Worm (Caenorhabditis elegans) whole organism, L1 larva: ENCODE data around the gene B0416.10.

Experiments used
- C04F5.9 ChIP-seq: sonication (generic microtip); optimal IDR thresholded peaks from 2 replicates; lab custom pipeline; 2016; ENCODE audit warnings: missing genetic modification characterization, missing compliant biosample characterization
- C16A3.4 ChIP-seq: fragments of 150-350 bp; optimal IDR thresholded peaks from 2 replicates; lab custom pipeline; 2014; ENCODE audit warnings: missing biosample characterization, missing genetic modification characterization
- C34B4.2 ChIP-seq: sonication (generic microtip); optimal IDR thresholded peaks from 2 replicates; lab custom pipeline; 2017; ENCODE audit warnings: mild to moderate bottlenecking, missing genetic modification characterization, missing compliant biosample characterization
- aha-1 ChIP-seq: fragments of 150-350 bp; optimal IDR thresholded peaks from 2 replicates; lab custom pipeline; 2014; ENCODE audit warnings: missing biosample characterization, missing genetic modification characterization
- aly-2 ChIP-seq: fragments of 150-350 bp; optimal IDR thresholded peaks from 2 replicates; lab custom pipeline; 2014; ENCODE audit warnings: missing biosample characterization, missing genetic modification characterization
- ama-1 ChIP-seq: fragments of 150-350 bp; optimal IDR thresholded peaks from 2 replicates; lab custom pipeline; 2014
- blmp-1 ChIP-seq: fragments of 150-350 bp; optimal IDR thresholded peaks from 2 replicates; lab custom pipeline; 2014; ENCODE audit warnings: missing biosample characterization, missing genetic modification characterization
- ceh-8 ChIP-seq: fragments of 200-800 bp; sonication (Bioruptor generic); optimal IDR thresholded peaks from 2 replicates; lab custom pipeline; 2018; ENCODE audit warnings: mild to moderate bottlenecking, missing genetic modification characterization, moderate library complexity, missing compliant biosample characterization
- dpl-1 ChIP-seq, 3 experiments: fragments of 150-350 bp in 2 of 3; sonication (generic microtip) in 1 of 3; optimal IDR thresholded peaks; 2 replicates each; lab custom pipeline; 2014 to 2017; ENCODE audit warnings: missing biosample characterization in 3 of 3, missing genetic modification characterization in 3 of 3, missing genetic modification reagents in 3 of 3
- dsc-1 ChIP-seq: sonication (generic microtip); optimal IDR thresholded peaks from 2 replicates; lab custom pipeline; 2016; ENCODE audit warnings: mild to moderate bottlenecking, missing genetic modification characterization, missing compliant biosample characterization
- efl-3 ChIP-seq: fragments of 200-800 bp; sonication (Bioruptor generic); optimal IDR thresholded peaks from 2 replicates; lab custom pipeline; 2018; ENCODE audit warnings: mild to moderate bottlenecking, missing genetic modification characterization, missing compliant biosample characterization
- egl-27 ChIP-seq, 2 experiments: fragments of 150-350 bp in 1 of 2; sonication (generic microtip); optimal IDR thresholded peaks; 3 replicates each; lab custom pipeline; 2017 to 2018; ENCODE audit warnings: missing biosample characterization in 2 of 2, missing genetic modification characterization in 2 of 2, missing genetic modification reagents in 2 of 2
- elt-2 ChIP-seq: sonication (generic microtip); optimal IDR thresholded peaks from 2 replicates; lab custom pipeline; 2016; ENCODE audit warnings: missing genetic modification characterization, mild to moderate bottlenecking, inconsistent platforms, missing compliant biosample characterization, missing genetic modification reagents
- elt-3 ChIP-seq, 6 experiments: fragments of 150-350 bp in 1 of 6; sonication (generic microtip); optimal IDR thresholded peaks; 2 replicates each; lab custom pipeline; 2017 to 2018; ENCODE audit warnings: missing biosample characterization in 6 of 6, missing genetic modification characterization in 6 of 6, inconsistent platforms in 1 of 6
- fkh-10 ChIP-seq: sonication (generic microtip); optimal IDR thresholded peaks from 2 replicates; lab custom pipeline; 2017; ENCODE audit warnings: missing biosample characterization, missing genetic modification reagents, missing genetic modification characterization
- grh-1 ChIP-seq: fragments of 200-800 bp; sonication (Bioruptor generic); IDR thresholded peaks from 2 replicates; pipeline ENCODE4 v1.3.6; 2022; ENCODE audit warnings: missing genetic modification reagents, missing genetic modification characterization, missing compliant biosample characterization
- hpl-2 ChIP-seq: fragments of 150-350 bp; optimal IDR thresholded peaks from 2 replicates; lab custom pipeline; 2014; ENCODE audit warnings: missing biosample characterization, missing genetic modification reagents, missing genetic modification characterization
- irx-1 ChIP-seq: sonication (generic microtip); optimal IDR thresholded peaks from 2 replicates; lab custom pipeline; 2016; ENCODE audit warnings: missing genetic modification characterization, missing compliant biosample characterization
- isw-1 ChIP-seq: fragments of 200-800 bp; sonication (Bioruptor generic); IDR thresholded peaks from 2 replicates; pipeline ENCODE4 v1.3.6; 2022; ENCODE audit warnings: missing genetic modification characterization, missing compliant biosample characterization
- jun-1 ChIP-seq: fragments of 150-350 bp; optimal IDR thresholded peaks from 2 replicates; lab custom pipeline; 2014; ENCODE audit warnings: missing biosample characterization, missing genetic modification reagents, missing genetic modification characterization
- lin-13 ChIP-seq: fragments of 150-350 bp; optimal IDR thresholded peaks from 2 replicates; lab custom pipeline; 2014; ENCODE audit warnings: missing biosample characterization, missing genetic modification reagents, missing genetic modification characterization
- lin-14 ChIP-seq: fragments of 200-800 bp; sonication (Bioruptor generic); optimal IDR thresholded peaks from 2 replicates; lab custom pipeline; 2018; ENCODE audit warnings: mild to moderate bottlenecking, missing genetic modification characterization, moderate library complexity, missing compliant biosample characterization
- lin-35 ChIP-seq, 2 experiments: fragments of 150-350 bp; optimal IDR thresholded peaks; 2 replicates each; lab custom pipeline; 2014; ENCODE audit warnings: missing biosample characterization in 2 of 2, missing genetic modification characterization in 2 of 2, missing genetic modification reagents in 2 of 2
- lsy-2 ChIP-seq, 2 experiments: fragments of 150-350 bp; optimal IDR thresholded peaks; 2 replicates each; lab custom pipeline; 2014; ENCODE audit warnings: missing biosample characterization in 2 of 2, missing genetic modification characterization in 2 of 2
- mab-9 ChIP-seq: fragments of 200-800 bp; sonication (Bioruptor generic); IDR thresholded peaks from 2 replicates; pipeline ENCODE4 v1.3.6; 2022; ENCODE audit warnings: missing genetic modification reagents, missing genetic modification characterization, missing compliant biosample characterization
- mdl-1 ChIP-seq, 2 experiments: fragments of 150-350 bp; optimal IDR thresholded peaks; 2 replicates each; lab custom pipeline; 2014 to 2017; ENCODE audit warnings: missing biosample characterization in 2 of 2, missing genetic modification characterization in 2 of 2, inconsistent platforms in 1 of 2
- mef-2 ChIP-seq: fragments of 150-350 bp; optimal IDR thresholded peaks from 2 replicates; lab custom pipeline; 2014; ENCODE audit warnings: missing biosample characterization, missing genetic modification characterization
- mep-1 ChIP-seq: fragments of 150-350 bp; optimal IDR thresholded peaks from 2 replicates; lab custom pipeline; 2014; ENCODE audit warnings: missing biosample characterization, missing genetic modification characterization
- nhr-237 ChIP-seq: fragments of 150-350 bp; optimal IDR thresholded peaks from 2 replicates; lab custom pipeline; 2014; ENCODE audit warnings: missing biosample characterization, missing genetic modification characterization
- nhr-28 ChIP-seq: fragments of 150-350 bp; optimal IDR thresholded peaks from 2 replicates; lab custom pipeline; 2014; ENCODE audit warnings: missing biosample characterization, missing genetic modification characterization
- nhr-76 ChIP-seq: sonication (generic microtip); optimal IDR thresholded peaks from 2 replicates; lab custom pipeline; 2017; ENCODE audit warnings: missing biosample characterization, missing genetic modification characterization
- nhr-84 ChIP-seq: sonication (generic microtip); optimal IDR thresholded peaks from 2 replicates; lab custom pipeline; 2017; ENCODE audit warnings: missing biosample characterization, missing genetic modification characterization
- nhr-85 ChIP-seq: sonication (generic microtip); peaks from one replicate; lab custom pipeline; 2016; ENCODE audit warnings: missing genetic modification characterization, inconsistent platforms, missing compliant biosample characterization
- pqm-1 ChIP-seq: sonication (generic microtip); optimal IDR thresholded peaks from 3 replicates; lab custom pipeline; 2017; ENCODE audit warnings: missing biosample characterization, missing genetic modification characterization
- rnt-1 ChIP-seq: sonication (generic microtip); optimal IDR thresholded peaks from 2 replicates; lab custom pipeline; 2016; ENCODE audit warnings: mild to moderate bottlenecking, missing genetic modification characterization, moderate library complexity, missing compliant biosample characterization
- skn-1 ChIP-seq: fragments of 150-350 bp; optimal IDR thresholded peaks from 2 replicates; lab custom pipeline; 2014; ENCODE audit warnings: missing biosample characterization, missing genetic modification characterization
- sptf-1 ChIP-seq: fragments of 150-350 bp; optimal IDR thresholded peaks from 2 replicates; lab custom pipeline; 2014; ENCODE audit warnings: missing biosample characterization, missing genetic modification characterization
- sup-37 ChIP-seq: fragments of 200-800 bp; sonication (Bioruptor generic); optimal IDR thresholded peaks from 2 replicates; lab custom pipeline; 2018; ENCODE audit warnings: mild to moderate bottlenecking, missing genetic modification characterization, missing compliant biosample characterization
- tlp-1 ChIP-seq: fragments of 150-350 bp; optimal IDR thresholded peaks from 2 replicates; lab custom pipeline; 2014; ENCODE audit warnings: missing biosample characterization, missing genetic modification characterization
- xbp-1 ChIP-seq: sonication (generic microtip); optimal IDR thresholded peaks from 2 replicates; lab custom pipeline; 2016; ENCODE audit warnings: missing genetic modification characterization, missing compliant biosample characterization
- zag-1 ChIP-seq: fragments of 150-350 bp; optimal IDR thresholded peaks from 2 replicates; lab custom pipeline; 2014; ENCODE audit warnings: missing biosample characterization, missing genetic modification characterization
- ztf-11 ChIP-seq, 2 experiments: sonication (generic microtip); optimal IDR thresholded peaks; 2 replicates each; lab custom pipeline; 2016 to 2017; ENCODE audit warnings: missing genetic modification characterization in 2 of 2, missing biosample characterization in 1 of 2, missing compliant biosample characterization in 1 of 2
- ztf-4 ChIP-seq: fragments of 150-350 bp; optimal IDR thresholded peaks from 2 replicates; lab custom pipeline; 2014; ENCODE audit warnings: missing biosample characterization, missing genetic modification characterization

The B0416.10 gene

DNA sequence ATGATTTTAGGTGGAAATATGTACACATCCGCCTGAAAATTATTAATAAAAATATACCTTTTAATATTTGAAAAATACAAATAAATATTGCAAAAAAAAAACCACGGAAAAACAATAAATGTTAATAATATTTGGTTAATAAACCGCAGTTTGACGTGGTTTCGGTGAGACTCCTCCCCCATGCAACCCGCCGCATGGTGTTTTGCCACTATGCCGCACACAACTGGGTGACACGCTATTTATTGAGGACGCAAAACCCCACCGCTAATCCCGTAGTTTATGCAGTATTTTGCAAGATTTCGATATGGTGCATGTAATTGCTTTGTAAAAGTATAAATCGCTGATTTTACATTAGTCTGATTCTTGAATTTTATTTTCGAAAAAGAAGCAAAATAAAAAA, 22.1 kb upstream of the B0416.10 start, which contains the start of gene gly-13 (continued):
- TF ChIP-seq xbp-1 (tag; lab: Kevin White, UChicago), result peak; percentile 33
- TF ChIP-seq irx-1 (tag; lab: Kevin White, UChicago), result peak; percentile 5
- TF ChIP-seq lsy-2 (tag; optimal IDR thresholded peaks at IDR 0.05; lab: Kevin White, UChicago), result peak in 1 of 2 experiments; percentile 30
- TF ChIP-seq rnt-1 (tag; lab: Kevin White, UChicago), result peak; percentile 60
- peak in 1 of 3 experiments; percentile 10 for TF ChIP-seq dpl-1 (GFP tag; optimal IDR thresholded peaks at IDR 0.05; lab: Kevin White, UChicago)
- TF ChIP-seq skn-1, result peak; percentile 9
- peak in 1 of 2 experiments; percentile 49 for TF ChIP-seq mdl-1 (tag; optimal IDR thresholded peaks at IDR 0.05; lab: Kevin White, UChicago)
- TF ChIP-seq elt-3 (tag; optimal IDR thresholded peaks at IDR 0.05; lab: Kevin White, UChicago), result peak in 1 of 6 experiments; percentile 52
- no peak for TF ChIP-seq nhr-28 (tag; lab: Kevin White, UChicago)

DNA sequence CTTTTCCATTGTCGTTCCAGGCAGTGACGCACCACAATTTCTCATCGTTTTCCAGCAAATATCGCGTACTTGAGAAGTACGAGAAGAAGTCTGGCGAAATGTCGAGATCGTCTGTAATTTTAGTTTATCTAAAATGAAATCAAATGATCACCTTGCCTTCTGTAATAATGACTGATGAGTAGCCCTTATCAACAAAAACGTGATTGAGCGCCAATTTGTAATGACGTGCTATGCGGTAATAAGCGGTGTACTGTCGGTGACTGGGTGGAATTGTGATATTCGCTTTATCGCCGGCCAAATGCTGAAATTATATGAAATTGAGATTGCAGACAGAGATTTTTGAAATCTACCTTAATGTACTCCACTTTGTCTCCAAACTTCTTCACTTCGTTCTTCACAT, 21.0 kb upstream of the B0416.10 start:
- TF ChIP-seq C34B4.2 (tag; lab: Kevin White, UChicago) (no peak), elt-2 (tag; lab: Kevin White, UChicago) (peak; percentile 56), lin-35 (GFP tag; optimal IDR thresholded peaks at IDR 0.05; lab: Kevin White, UChicago) (peak in 1 of 2 experiments; percentile 16)

DNA sequence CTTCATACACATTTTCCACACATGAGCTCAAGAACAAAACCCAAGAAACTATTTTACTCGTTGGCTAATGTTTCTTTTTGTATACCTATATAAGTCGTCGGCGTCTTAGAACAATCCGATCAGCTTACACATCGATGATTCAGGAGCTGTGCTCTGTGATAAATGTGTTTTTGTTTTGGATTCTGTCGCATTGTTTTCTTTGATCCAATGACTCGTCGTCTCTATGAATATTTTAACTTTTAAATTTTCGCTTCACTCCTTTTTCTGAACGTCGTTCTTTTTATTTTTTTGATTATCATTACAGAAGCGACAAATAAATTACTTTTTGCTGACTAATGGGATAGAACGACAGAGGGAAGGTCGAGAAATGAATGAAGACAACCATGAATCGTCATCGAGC, 16.9 kb upstream of the B0416.10 start, which contains the start of gene B0416.3:
TSS of gene B0416.3 (plus strand) at position 301 of the 400 bp plus-strand sequence.
- no peak for TF ChIP-seq isw-1
- TF ChIP-seq aly-2, result no peak
- no peak for TF ChIP-seq jun-1 (tag; lab: Kevin White, UChicago)
- TF ChIP-seq ama-1 (lab: Kevin White, UChicago), result no peak
- TF ChIP-seq efl-3, result no peak
- TF ChIP-seq tlp-1 (tag; lab: Kevin White, UChicago), result no peak
- no peak for TF ChIP-seq aha-1 (tag; lab: Kevin White, UChicago)
- no peak for TF ChIP-seq ztf-4
- no peak for TF ChIP-seq C34B4.2 (tag; lab: Kevin White, UChicago)
- TF ChIP-seq nhr-84 (tag; lab: Kevin White, UChicago), result no peak
- TF ChIP-seq grh-1 (GFP tag; lab: Robert Waterston, UW), result no peak
- no peak for TF ChIP-seq elt-3 (tag; optimal IDR thresholded peaks at IDR 0.05; lab: Kevin White, UChicago)
- no peak for TF ChIP-seq ztf-11 (tag; optimal IDR thresholded peaks at IDR 0.05; lab: Kevin White, UChicago)

DNA sequence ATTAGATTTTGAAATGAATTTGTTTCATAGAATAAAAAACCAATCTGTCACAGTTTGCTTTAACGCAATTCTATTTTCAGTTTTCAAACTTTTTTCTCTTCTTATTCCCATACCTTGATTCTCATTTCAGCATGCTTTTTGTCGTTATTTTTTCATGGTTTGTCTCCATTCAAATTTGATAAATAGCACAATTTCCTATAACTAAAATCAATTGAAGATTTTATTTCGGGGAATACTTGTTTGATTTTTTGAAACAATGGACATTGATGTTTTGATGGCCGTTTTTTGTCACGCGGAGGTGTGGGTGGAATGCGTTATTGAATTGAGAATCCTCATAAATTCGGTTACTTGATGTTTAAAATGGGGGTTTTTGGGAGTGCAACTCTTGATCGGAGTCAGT, 8.6 kb upstream of the B0416.10 start, which contains the start of gene B0416.11:
TSS of gene B0416.11 (minus strand) at position 101 of the 400 bp plus-strand sequence.
- TF ChIP-seq C16A3.4 (tag; lab: Kevin White, UChicago) (no peak), lin-14 (no peak), ztf-4 (no peak), xbp-1 (tag; lab: Kevin White, UChicago) (no peak)

DNA sequence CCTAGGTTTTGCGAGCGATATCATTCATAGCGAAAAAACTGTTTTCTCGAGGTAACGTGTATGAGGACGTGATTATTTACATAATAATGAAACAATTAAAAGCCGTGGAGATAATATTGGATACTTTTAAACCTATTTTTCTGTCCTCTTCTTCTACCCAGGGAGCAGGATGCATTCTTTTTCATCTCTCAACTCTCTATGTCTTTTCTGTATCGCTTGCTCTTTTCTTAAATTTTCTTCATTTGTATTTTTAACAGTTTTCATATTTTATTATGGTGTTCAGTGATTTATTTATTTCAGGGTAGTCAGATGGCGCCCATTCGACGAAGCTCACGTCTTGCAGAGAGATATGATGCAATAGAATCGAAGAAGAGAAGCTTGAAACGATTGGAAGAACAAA, 4.2 kb upstream of the B0416.10 start, which contains the start of gene B0416.4:
TSS of gene B0416.4 (plus strand) at position 301 of the 400 bp plus-strand sequence.
- no peak for TF ChIP-seq dsc-1 (tag; lab: Kevin White, UChicago)
- no peak for TF ChIP-seq zag-1 (tag; lab: Kevin White, UChicago)
- TF ChIP-seq, all 84 proteins: peak for 0

DNA sequence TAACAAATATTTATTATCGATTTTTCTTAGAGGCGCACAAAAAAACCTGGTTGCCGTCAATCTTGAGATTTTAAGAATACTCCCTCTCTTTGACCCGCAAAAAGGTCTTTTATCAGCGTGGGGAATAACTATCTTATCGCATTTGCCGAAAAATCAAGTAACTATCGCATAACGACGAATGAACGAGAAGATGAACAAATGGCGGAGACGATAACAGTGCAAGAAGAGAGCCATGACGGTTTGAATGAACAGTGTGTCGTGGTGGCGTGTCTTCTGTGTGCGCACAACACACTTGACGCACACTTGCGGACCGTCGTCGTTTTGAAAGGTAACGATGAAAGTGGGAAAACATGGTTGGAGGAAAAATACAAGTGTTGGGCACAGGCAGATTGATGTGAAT, 2.6 kb downstream of the B0416.10 start:
- TF ChIP-seq mep-1 (tag; lab: Kevin White, UChicago), result peak; percentile 29
- TF ChIP-seq C04F5.9 (tag; lab: Kevin White, UChicago), result no peak
- TF ChIP-seq dpl-1 (GFP tag; optimal IDR thresholded peaks at IDR 0.05; lab: Kevin White, UChicago), result peak in 2 of 3 experiments; percentile 0 to 6
- no peak for TF ChIP-seq mef-2 (tag; lab: Kevin White, UChicago)
- no peak for TF ChIP-seq nhr-237 (tag; lab: Kevin White, UChicago)
- TF ChIP-seq aha-1 (tag; lab: Kevin White, UChicago), result no peak
- no peak for TF ChIP-seq sup-37
- TF ChIP-seq blmp-1, result peak; percentile 29
- TF ChIP-seq sptf-1 (tag; lab: Kevin White, UChicago), result no peak
- no peak for TF ChIP-seq ceh-8 (GFP tag; lab: Kevin White, UChicago)
- TF ChIP-seq nhr-85, result no peak
- no peak for TF ChIP-seq fkh-10 (GFP tag; lab: Kevin White, UChicago)
- TF ChIP-seq nhr-76, result no peak
- peak in 1 of 2 experiments; percentile 58 for TF ChIP-seq lin-35 (GFP tag; optimal IDR thresholded peaks at IDR 0.05; lab: Kevin White, UChicago)
- TF ChIP-seq hpl-2 (GFP tag; lab: Kevin White, UChicago), result no peak
- no peak for TF ChIP-seq mab-9 (GFP tag; lab: Robert Waterston, UW)
- TF ChIP-seq irx-1 (tag; lab: Kevin White, UChicago), result no peak
- TF ChIP-seq pqm-1 (tag; lab: Kevin White, UChicago), result no peak
- TF ChIP-seq egl-27 (tag; optimal IDR thresholded peaks at IDR 0.05; lab: Kevin White, UChicago), result no peak
- TF ChIP-seq lin-13 (GFP tag; lab: Kevin White, UChicago), result no peak
- no peak for TF ChIP-seq ztf-4
- no peak for TF ChIP-seq zag-1 (tag; lab: Kevin White, UChicago)
- no peak for TF ChIP-seq grh-1 (GFP tag; lab: Robert Waterston, UW)
